Fruit fly (Drosophila melanogaster) whole organism, embryonic: ENCODE data around the gene Notum.

ENCODE experiments used
- Ada2b ChIP-seq: fragments of 200-800 bp; sonication (Bioruptor generic); IDR thresholded peaks from 2 replicates; pipeline ENCODE4 v1.3.6; 2022; ENCODE audit warnings: missing biosample characterization, missing genetic modification characterization
- Blimp-1 ChIP-seq: fragments of 200-800 bp; sonication (Bioruptor generic); optimal IDR thresholded peaks from 3 replicates; lab custom pipeline; 2018; ENCODE audit warnings: missing biosample characterization, missing genetic modification characterization, mild to moderate bottlenecking, moderate library complexity, missing genetic modification reagents
- C15 ChIP-seq: fragments of 200-800 bp; sonication (Bioruptor generic); IDR thresholded peaks from 3 replicates; pipeline ENCODE4 v1.3.6; 2022; ENCODE audit warnings: missing biosample characterization, missing genetic modification characterization
- CG10209 ChIP-seq: fragments of 200-800 bp; sonication (Bioruptor generic); optimal IDR thresholded peaks from 3 replicates; lab custom pipeline; 2017; ENCODE audit warnings: missing biosample characterization, mild to moderate bottlenecking, missing genetic modification characterization, missing genetic modification reagents
- CG11695 ChIP-seq: fragments of 200-800 bp; sonication (Bioruptor generic); IDR thresholded peaks from 3 replicates; pipeline ENCODE4 v1.3.6; 2022; ENCODE audit warnings: missing biosample characterization, missing genetic modification characterization
- CG11696 ChIP-seq: fragments of 200-800 bp; sonication (Bioruptor generic); IDR thresholded peaks from 2 replicates; pipeline ENCODE4 v1.3.6; 2022; ENCODE audit warnings: missing biosample characterization, missing genetic modification characterization
- CG14710 ChIP-seq: fragments of 200-800 bp; sonication (Bioruptor generic); optimal IDR thresholded peaks from 3 replicates; lab custom pipeline; 2019; ENCODE audit warnings: missing biosample characterization, mild to moderate bottlenecking, missing genetic modification characterization, moderate library complexity
- CG15269 ChIP-seq: fragments of 200-800 bp; sonication (Bioruptor generic); optimal IDR thresholded peaks from 2 replicates; lab custom pipeline; 2018; ENCODE audit warnings: missing biosample characterization, mild to moderate bottlenecking, missing genetic modification characterization, moderate library complexity
- CG16779 ChIP-seq: fragments of 200-800 bp; sonication (Bioruptor generic); IDR thresholded peaks from 2 replicates; pipeline ENCODE4 v1.3.6; 2022; ENCODE audit warnings: missing biosample characterization, missing genetic modification characterization
- CG16813 ChIP-seq: fragments of 200-800 bp; sonication (Bioruptor generic); IDR thresholded peaks from 3 replicates; pipeline ENCODE4 v1.3.6; 2022; ENCODE audit warnings: missing biosample characterization, missing genetic modification characterization; ENCODE audit not compliant: partially characterized antibody
- CG17186 ChIP-seq: fragments of 200-800 bp; sonication (Bioruptor generic); optimal IDR thresholded peaks from 3 replicates; lab custom pipeline; 2017; ENCODE audit warnings: missing biosample characterization, missing genetic modification reagents, missing genetic modification characterization
- CG18476 ChIP-seq: fragments of 200-800 bp; sonication (Bioruptor generic); optimal IDR thresholded peaks from 2 replicates; lab custom pipeline; 2016; ENCODE audit warnings: missing biosample characterization, mild to moderate bottlenecking, missing genetic modification characterization
- CG2875 ChIP-seq: fragments of 200-800 bp; sonication (Bioruptor generic); optimal IDR thresholded peaks from 2 replicates; lab custom pipeline; 2017; ENCODE audit warnings: missing biosample characterization, mild to moderate bottlenecking, missing genetic modification characterization, missing genetic modification reagents
- CG32532 ChIP-seq: fragments of 200-800 bp; sonication (Bioruptor generic); IDR thresholded peaks from 2 replicates; pipeline ENCODE4 v1.3.6; 2022; ENCODE audit warnings: missing biosample characterization, missing genetic modification characterization
- CG33557 ChIP-seq: fragments of 200-800 bp; sonication (Bioruptor generic); optimal IDR thresholded peaks from 2 replicates; lab custom pipeline; 2019; ENCODE audit warnings: missing biosample characterization, mild to moderate bottlenecking, missing genetic modification characterization, moderate library complexity
- CG4282 ChIP-seq: fragments of 200-800 bp; sonication (Bioruptor generic); optimal IDR thresholded peaks from 2 replicates; lab custom pipeline; 2016; ENCODE audit warnings: missing biosample characterization, missing genetic modification characterization
- CG6654 ChIP-seq: fragments of 200-800 bp; sonication (Bioruptor generic); optimal IDR thresholded peaks from 2 replicates; lab custom pipeline; 2017; ENCODE audit warnings: missing biosample characterization, mild to moderate bottlenecking, missing genetic modification characterization
- CG6854 ChIP-seq: fragments of 200-800 bp; sonication (Bioruptor generic); optimal IDR thresholded peaks from 3 replicates; lab custom pipeline; 2017; ENCODE audit warnings: missing biosample characterization, mild to moderate bottlenecking, missing genetic modification characterization
- CG9215 ChIP-seq: fragments of 200-800 bp; sonication (Bioruptor generic); IDR thresholded peaks from 2 replicates; pipeline ENCODE4 v1.3.6; 2022; ENCODE audit warnings: missing biosample characterization, missing genetic modification characterization
- D19A ChIP-seq: fragments of 200-800 bp; optimal IDR thresholded peaks from 3 replicates; lab custom pipeline; 2019; ENCODE audit warnings: missing biosample characterization, mild to moderate bottlenecking, missing genetic modification characterization, moderate library complexity
- Dbx ChIP-seq: fragments of 200-800 bp; sonication (Bioruptor generic); IDR thresholded peaks from 3 replicates; pipeline ENCODE4 v1.3.6; 2022; ENCODE audit warnings: missing biosample characterization, missing genetic modification characterization
- E2f2 ChIP-seq: fragments of 200-800 bp; sonication (Bioruptor generic); IDR thresholded peaks from 2 replicates; pipeline ENCODE4 v1.3.6; 2022; ENCODE audit warnings: missing biosample characterization, missing genetic modification characterization
- GATAe ChIP-seq: fragments of 200-800 bp; sonication (Bioruptor generic); conservative IDR thresholded peaks from 2 replicates; pipeline ENCODE4 v1.3.6; 2022; ENCODE audit warnings: missing biosample characterization, missing genetic modification characterization
- Gug ChIP-seq: fragments of 200-800 bp; sonication (Bioruptor generic); IDR thresholded peaks from 4 replicates; pipeline ENCODE4 v1.3.6; 2022; ENCODE audit warnings: missing biosample characterization, missing genetic modification characterization
- Hr39 ChIP-seq: fragments of >200 bp; optimal IDR thresholded peaks from 2 replicates; lab custom pipeline; 2017
- Hr51 ChIP-seq, 2 experiments: fragments of 200-800 bp; sonication (Bioruptor generic); optimal IDR thresholded peaks; 2 replicates in 1 of 2; 3 replicates in 1 of 2; lab custom pipeline; 2016 to 2018; ENCODE audit warnings: missing biosample characterization in 2 of 2, missing genetic modification characterization in 2 of 2, mild to moderate bottlenecking in 1 of 2, moderate library complexity in 1 of 2
- Jarid2 ChIP-seq: fragments of 200-800 bp; sonication (Bioruptor generic); optimal IDR thresholded peaks from 3 replicates; lab custom pipeline; 2017; ENCODE audit warnings: mild to moderate bottlenecking, missing biosample characterization, missing genetic modification reagents, missing genetic modification characterization
- MBD-R2 ChIP-seq: fragments of 200-800 bp; sonication (Bioruptor generic); IDR thresholded peaks from 2 replicates; pipeline ENCODE4 v1.3.6; 2022; ENCODE audit warnings: missing biosample characterization, missing genetic modification characterization
- NK7.1 ChIP-seq: fragments of 200-800 bp; sonication (Bioruptor generic); optimal IDR thresholded peaks from 3 replicates; lab custom pipeline; 2016; ENCODE audit warnings: missing biosample characterization, missing genetic modification characterization
- Sox100B ChIP-seq: fragments of 200-800 bp; sonication (Bioruptor generic); optimal IDR thresholded peaks from 3 replicates; lab custom pipeline; 2018; ENCODE audit warnings: missing biosample characterization, mild to moderate bottlenecking, missing genetic modification characterization
- Taf1 ChIP-seq: fragments of 200-800 bp; sonication (Bioruptor generic); IDR thresholded peaks from 2 replicates; pipeline ENCODE4 v1.3.6; 2022; ENCODE audit warnings: missing biosample characterization, missing genetic modification characterization
- al ChIP-seq: fragments of 200-800 bp; sonication (Bioruptor generic); IDR thresholded peaks from 2 replicates; pipeline ENCODE4 v1.3.6; 2022; ENCODE audit warnings: missing biosample characterization, missing genetic modification characterization
- bcd ChIP-seq: fragments of 200-800 bp; sonication (Bioruptor generic); optimal IDR thresholded peaks from 2 replicates; lab custom pipeline; 2017; ENCODE audit warnings: missing biosample characterization, mild to moderate bottlenecking, missing genetic modification characterization
- bigmax ChIP-seq: fragments of 200-800 bp; sonication (Bioruptor generic); optimal IDR thresholded peaks from 2 replicates; lab custom pipeline; 2018; ENCODE audit warnings: missing biosample characterization, mild to moderate bottlenecking, missing genetic modification characterization
- da ChIP-seq: fragments of 200-800 bp; sonication (Bioruptor generic); optimal IDR thresholded peaks from 2 replicates; lab custom pipeline; 2016; ENCODE audit warnings: missing biosample characterization, missing genetic modification characterization
- en ChIP-seq: fragments of 200-800 bp; sonication (Bioruptor generic); optimal IDR thresholded peaks from 2 replicates; lab custom pipeline; 2016; ENCODE audit warnings: missing biosample characterization, missing genetic modification characterization
- fd64A ChIP-seq: fragments of 200-800 bp; sonication (Bioruptor generic); optimal IDR thresholded peaks from 3 replicates; lab custom pipeline; 2018; ENCODE audit warnings: missing biosample characterization, mild to moderate bottlenecking, missing genetic modification characterization
- grn ChIP-seq: fragments of 200-800 bp; sonication (Bioruptor generic); optimal IDR thresholded peaks from 3 replicates; lab custom pipeline; 2017; ENCODE audit warnings: missing biosample characterization, missing genetic modification characterization
- gsb-n ChIP-seq: fragments of 200-800 bp; sonication (Bioruptor generic); optimal IDR thresholded peaks from 3 replicates; lab custom pipeline; 2018; ENCODE audit warnings: missing biosample characterization, mild to moderate bottlenecking, missing genetic modification characterization
- gt ChIP-seq: fragments of 200-800 bp; sonication (Bioruptor generic); IDR thresholded peaks from 2 replicates; pipeline ENCODE4 v1.3.6; 2022; ENCODE audit warnings: missing biosample characterization, missing genetic modification characterization
- inv ChIP-seq: fragments of 200-800 bp; sonication (Bioruptor generic); IDR thresholded peaks from 2 replicates; pipeline ENCODE4 v1.3.6; 2022; ENCODE audit warnings: missing biosample characterization, missing genetic modification characterization; ENCODE audit not compliant: partially characterized antibody
- kah ChIP-seq: fragments of 200-800 bp; sonication (Bioruptor generic); optimal IDR thresholded peaks from 2 replicates; lab custom pipeline; 2018; ENCODE audit warnings: missing biosample characterization, mild to moderate bottlenecking, missing genetic modification characterization
- ken ChIP-seq: fragments of 200-800 bp; sonication (Bioruptor generic); IDR thresholded peaks from 3 replicates; pipeline ENCODE4 v1.3.6; 2022; ENCODE audit warnings: missing biosample characterization, missing genetic modification characterization
- lilli ChIP-seq: fragments of 200-800 bp; sonication (Bioruptor generic); optimal IDR thresholded peaks from 3 replicates; lab custom pipeline; 2016; ENCODE audit warnings: missing biosample characterization, missing genetic modification characterization
- lov ChIP-seq, 2 experiments: fragments of 200-800 bp in 1 of 2; fragments of >200 bp in 1 of 2; sonication (Bioruptor generic) in 1 of 2; IDR thresholded peaks in 1 of 2; optimal IDR thresholded peaks in 1 of 2; 2 replicates in 1 of 2; 3 replicates in 1 of 2; pipeline versions ENCODE4 v1.3.6 to Lab custom; 2017 to 2022; ENCODE audit warnings: missing biosample characterization in 1 of 2, missing genetic modification characterization in 1 of 2
- maf-S ChIP-seq: fragments of 200-800 bp; sonication (Bioruptor generic); optimal IDR thresholded peaks from 2 replicates; lab custom pipeline; 2016; ENCODE audit warnings: missing biosample characterization, missing genetic modification characterization
- nerfin-2 ChIP-seq: fragments of 200-800 bp; sonication (Bioruptor generic); IDR thresholded peaks from 2 replicates; pipeline ENCODE4 v1.3.6; 2022; ENCODE audit warnings: missing biosample characterization, missing genetic modification characterization; ENCODE audit not compliant: partially characterized antibody
- oc ChIP-seq: fragments of 200-800 bp; sonication (Bioruptor generic); optimal IDR thresholded peaks from 2 replicates; lab custom pipeline; 2018; ENCODE audit warnings: missing biosample characterization, mild to moderate bottlenecking, missing genetic modification characterization, moderate library complexity
- otp ChIP-seq: fragments of 200-800 bp; sonication (Bioruptor generic); IDR thresholded peaks from 3 replicates; pipeline ENCODE4, ENCODE4 v1.3.6; 2022; ENCODE audit warnings: missing biosample characterization, missing genetic modification characterization
- pzg ChIP-seq: fragments of 200-800 bp; sonication (Bioruptor generic); optimal IDR thresholded peaks from 3 replicates; lab custom pipeline; 2018; ENCODE audit warnings: missing biosample characterization, mild to moderate bottlenecking, missing genetic modification characterization, moderate library complexity
- unc-4 ChIP-seq: fragments of 200-800 bp; sonication (Bioruptor generic); IDR thresholded peaks from 2 replicates; pipeline ENCODE4 v1.3.6; 2022; ENCODE audit warnings: missing biosample characterization, missing genetic modification characterization; ENCODE audit not compliant: partially characterized antibody

The Notum gene

DNA sequence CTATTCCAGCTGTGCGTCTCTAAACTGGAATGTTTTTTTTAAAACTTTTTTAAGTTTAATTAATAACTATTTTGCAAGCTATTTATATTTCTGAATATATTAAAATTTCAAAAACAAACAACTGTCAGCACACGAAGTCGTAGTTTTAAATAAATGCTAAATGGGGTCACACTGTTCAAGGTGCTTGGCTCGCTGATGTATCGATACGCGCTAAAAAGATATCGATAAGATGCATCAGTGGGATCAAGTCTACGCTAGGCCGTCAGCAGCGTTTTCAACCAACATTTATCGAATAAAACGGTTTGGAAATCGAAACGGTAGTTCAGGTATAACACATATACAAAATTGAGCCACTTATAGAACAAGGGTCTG is 27.6 kb downstream of the Notum start, which contains the start of gene Diap1 (continued):
- TF ChIP-seq CG18476 (GFP tag; lab: Kevin White, UChicago) (no peak), otp (no peak), C15 (no peak), inv (peak; percentile 84), Sox100B (no peak), kah (no peak), Hr39 (no peak), Blimp-1 (GFP tag; lab: Kevin White, UChicago) (peak; percentile 15), MBD-R2 (no peak), CG16813 (GFP tag; lab: Robert Waterston, UW) (peak; percentile 87), pzg (GFP tag; lab: Kevin White, UChicago) (peak; percentile 99), gsb-n (tag; lab: Kevin White, UChicago) (no peak), CG10209 (GFP tag; lab: Kevin White, UChicago) (no peak), CG17186 (GFP tag; lab: Kevin White, UChicago) (peak; percentile 41), fd64A (GFP tag; lab: Kevin White, UChicago) (no peak), ken (no peak), D19A (tag; lab: Kevin White, UChicago) (no peak), en (GFP tag; lab: Kevin White, UChicago) (no peak), grn (GFP tag; lab: Kevin White, UChicago) (no peak), al (no peak), CG4282 (GFP tag; lab: Kevin White, UChicago) (no peak), CG14710 (tag; lab: Kevin White, UChicago) (peak; percentile 100), CG6854 (GFP tag; lab: Kevin White, UChicago) (no peak), CG32532 (GFP tag; lab: Robert Waterston, UW) (no peak), nerfin-2 (GFP tag; lab: Robert Waterston, UW) (peak; percentile 84), CG11696 (GFP tag; lab: Robert Waterston, UW) (no peak), lov (optimal IDR thresholded peaks at IDR 0.05; lab: Kevin White, UChicago) (no peak), lov (GFP tag; IDR thresholded peaks at IDR 0.05; lab: Robert Waterston, UW) (no peak), CG6654 (GFP tag; lab: Kevin White, UChicago) (no peak), CG9215 (GFP tag; lab: Robert Waterston, UW) (peak; percentile 21; the same call in 1 of the 2 replicates), bigmax (GFP tag; lab: Kevin White, UChicago) (no peak), Gug (GFP tag; lab: Robert Waterston, UW) (no peak), Hr51 (GFP tag; optimal IDR thresholded peaks at IDR 0.05; lab: Kevin White, UChicago) (no peak), gt (GFP tag; lab: Robert Waterston, UW) (no peak), da (no peak), CG11695 (no peak), CG33557 (GFP tag; lab: Kevin White, UChicago) (no peak), CG15269 (tag; lab: Kevin White, UChicago) (no peak), lilli (GFP tag; lab: Kevin White, UChicago) (peak; percentile 14), CG16779 (GFP tag; lab: Robert Waterston, UW) (no peak), GATAe (GFP tag; lab: Robert Waterston, UW) (no peak), Jarid2 (GFP tag; lab: Kevin White, UChicago) (no peak), unc-4 (peak; percentile 88), Dbx (GFP tag; lab: Robert Waterston, UW) (no peak; the same call in 2 of the 3 replicates), CG2875 (GFP tag; lab: Kevin White, UChicago) (no peak), NK7.1 (GFP tag; lab: Kevin White, UChicago) (no peak), Taf1 (GFP tag; lab: Robert Waterston, UW) (no peak), E2f2 (GFP tag; lab: Robert Waterston, UW) (peak; percentile 92), bcd (GFP tag; lab: Kevin White, UChicago) (no peak), maf-S (GFP tag; lab: Kevin White, UChicago) (no peak), oc (tag; lab: Kevin White, UChicago) (no peak), Ada2b (GFP tag; lab: Robert Waterston, UW) (no peak)
